Fruit fly (Drosophila melanogaster): ENCODE measurements around the gene CG1924.

CG1924 gene

dm6 chrX:12217572-12217971 is 39.1 kb upstream of the CG1924 start (continued):
- peak; percentile 21 for TF ChIP-seq dmrt93B (GFP tag; optimal IDR thresholded peaks at IDR 0.05)
- TF ChIP-seq psq (GFP tag; optimal IDR thresholded peaks at IDR 0.05): peak; percentile 9
- peak; percentile 17 for TF ChIP-seq rgr (GFP tag; optimal IDR thresholded peaks at IDR 0.05)
- TF ChIP-seq usp (GFP tag; optimal IDR thresholded peaks at IDR 0.05): no peak
- no peak for TF ChIP-seq Dif (GFP tag; optimal IDR thresholded peaks at IDR 0.05; ENCODE audit: partially characterized antibody)
- TF ChIP-seq br (GFP tag; optimal IDR thresholded peaks at IDR 0.05): peak; percentile 33

- TF ChIP-seq Sp1 (GFP tag; optimal IDR thresholded peaks at IDR 0.05) (no peak), foxo (GFP tag; optimal IDR thresholded peaks at IDR 0.05) (no peak), OdsH (GFP tag; optimal IDR thresholded peaks at IDR 0.05) (no peak), CrebA (GFP tag; optimal IDR thresholded peaks at IDR 0.05; ENCODE audit: borderline replicate concordance) (no peak), sv (GFP tag; optimal IDR thresholded peaks at IDR 0.05) (no peak), Dfd (GFP tag; optimal IDR thresholded peaks at IDR 0.05) (no peak), woc (GFP tag; optimal IDR thresholded peaks at IDR 0.05) (no peak), tai (GFP tag; optimal IDR thresholded peaks at IDR 0.05) (no peak), Mio (GFP tag; optimal IDR thresholded peaks at IDR 0.05) (no peak), dmrt93B (GFP tag; optimal IDR thresholded peaks at IDR 0.05) (no peak), brk (GFP tag; optimal IDR thresholded peaks at IDR 0.05) (no peak), Jra (GFP tag; optimal IDR thresholded peaks at IDR 0.05) (no peak), CG9705 (GFP tag; optimal IDR thresholded peaks at IDR 0.05) (no peak), Myc (optimal IDR thresholded peaks at IDR 0.05) (no peak), pan (optimal IDR thresholded peaks at IDR 0.05) (no peak)
These were observed 34.3 kb upstream of the CG1924 start for dm6 chrX:12212766-12213165.

dm6 chrX:12207595-12207994 is 29.2 kb upstream of the CG1924 start:
- TF ChIP-seq woc (GFP tag; optimal IDR thresholded peaks at IDR 0.05) (no peak), OdsH (GFP tag; optimal IDR thresholded peaks at IDR 0.05) (no peak), ey (GFP tag; optimal IDR thresholded peaks at IDR 0.05) (no peak), fru (GFP tag; optimal IDR thresholded peaks at IDR 0.05) (no peak), CrebA (GFP tag; optimal IDR thresholded peaks at IDR 0.05; ENCODE audit: borderline replicate concordance) (no peak), jim (GFP tag; optimal IDR thresholded peaks at IDR 0.05) (no peak), psq (GFP tag; optimal IDR thresholded peaks at IDR 0.05) (no peak), tai (GFP tag; optimal IDR thresholded peaks at IDR 0.05) (no peak), HLH106 (tag; optimal IDR thresholded peaks at IDR 0.05) (no peak)

- no peak for TF ChIP-seq lola (GFP tag; optimal IDR thresholded peaks at IDR 0.05)
- no peak for TF ChIP-seq brk (GFP tag; optimal IDR thresholded peaks at IDR 0.05)
- no peak for TF ChIP-seq CrebA (GFP tag; optimal IDR thresholded peaks at IDR 0.05; ENCODE audit: borderline replicate concordance)
- no peak for TF ChIP-seq woc (GFP tag; optimal IDR thresholded peaks at IDR 0.05)
- TF ChIP-seq Dif (GFP tag; optimal IDR thresholded peaks at IDR 0.05; ENCODE audit: partially characterized antibody): no peak
- no peak for TF ChIP-seq Hr83 (GFP tag; optimal IDR thresholded peaks at IDR 0.05; ENCODE audit: poor library complexity, severe bottlenecking)
- TF ChIP-seq sage (GFP tag; optimal IDR thresholded peaks at IDR 0.05): no peak
- TF ChIP-seq sv (GFP tag; optimal IDR thresholded peaks at IDR 0.05): no peak
- no peak for TF ChIP-seq rgr (GFP tag; optimal IDR thresholded peaks at IDR 0.05)
- TF ChIP-seq Dfd (GFP tag; optimal IDR thresholded peaks at IDR 0.05): no peak
- TF ChIP-seq pan (optimal IDR thresholded peaks at IDR 0.05): no peak
- TF ChIP-seq CG9705 (GFP tag; optimal IDR thresholded peaks at IDR 0.05): no peak
- no peak for TF ChIP-seq psq (GFP tag; optimal IDR thresholded peaks at IDR 0.05)
- TF ChIP-seq Hr78 (GFP tag; optimal IDR thresholded peaks at IDR 0.05): no peak
- TF ChIP-seq fru (GFP tag; optimal IDR thresholded peaks at IDR 0.05): no peak
- TF ChIP-seq tai (GFP tag; optimal IDR thresholded peaks at IDR 0.05): no peak
- TF ChIP-seq Mio (GFP tag; optimal IDR thresholded peaks at IDR 0.05): no peak
- no peak for TF ChIP-seq Sp1 (GFP tag; optimal IDR thresholded peaks at IDR 0.05)
- no peak for TF ChIP-seq GATAd (GFP tag; optimal IDR thresholded peaks at IDR 0.05)
- TF ChIP-seq br (GFP tag; optimal IDR thresholded peaks at IDR 0.05): no peak
These were observed 28.7 kb upstream of the CG1924 start for dm6 chrX:12207151-12207550.

- no peak for TF ChIP-seq dl (GFP tag; optimal IDR thresholded peaks at IDR 0.05; ENCODE audit: insufficient read depth in 1 of 2, partially characterized antibody in 2 of 2)
- no peak for TF ChIP-seq HLH106 (tag; optimal IDR thresholded peaks at IDR 0.05)
- no peak for TF ChIP-seq CG9705 (GFP tag; optimal IDR thresholded peaks at IDR 0.05)
- TF ChIP-seq psq (GFP tag; optimal IDR thresholded peaks at IDR 0.05): peak; percentile 14
- no peak for TF ChIP-seq GATAd (GFP tag; optimal IDR thresholded peaks at IDR 0.05)
These were observed 27.8 kb upstream of the CG1924 start for dm6 chrX:12206226-12206625.

All from whole organism, wandering third instar larva.